Worm (Caenorhabditis elegans): Measurements from ENCODE around the gene flr-4.
A peak's percentile ranks its signal among the peaks of the same experiment; 100 is the strongest.

The flr-4 gene

ce11 chrX:15052385-15052784 lies 36.8 kb upstream of the flr-4 start, which contains the start of gene H03G16.6:
H03G16.6 (plus strand) TSS chrX:15052685.
- TF ChIP-seq efl-3 (GFP tag; optimal IDR thresholded peaks at IDR 0.05) (no peak), swsn-7 (tag; optimal IDR thresholded peaks at IDR 0.05) (no peak), egl-13 (tag; optimal IDR thresholded peaks at IDR 0.05) (no peak), C04F5.9 (tag; optimal IDR thresholded peaks at IDR 0.05) (no peak), mdl-1 (tag; optimal IDR thresholded peaks at IDR 0.05) (no peak), xbp-1 (tag; optimal IDR thresholded peaks at IDR 0.05) (no peak), unc-86 (tag; optimal IDR thresholded peaks at IDR 0.05) (no peak), hlh-17 (GFP tag; optimal IDR thresholded peaks at IDR 0.05; ENCODE audit: borderline replicate concordance) (no peak), grh-1 (GFP tag; IDR thresholded peaks at IDR 0.05) (no peak), mep-1 (tag; optimal IDR thresholded peaks at IDR 0.05) (no peak), ets-5 (GFP tag; IDR thresholded peaks at IDR 0.05) (no peak), lsy-2 (tag; optimal IDR thresholded peaks at IDR 0.05) (no peak), ceh-63 (GFP tag; optimal IDR thresholded peaks at IDR 0.05) (no peak), pax-3 (tag; optimal IDR thresholded peaks at IDR 0.05) (no peak), egl-27 (tag; optimal IDR thresholded peaks at IDR 0.05) (no peak), nhr-237 (tag; optimal IDR thresholded peaks at IDR 0.05) (no peak), lin-35 (GFP tag; optimal IDR thresholded peaks at IDR 0.05) (no peak), sptf-1 (tag; optimal IDR thresholded peaks at IDR 0.05) (no peak), fkh-4 (tag; optimal IDR thresholded peaks at IDR 0.05; ENCODE audit: borderline replicate concordance) (no peak)

- TF ChIP-seq efl-1 (optimal IDR thresholded peaks at IDR 0.05) (no peak), efl-1 (GFP tag; optimal IDR thresholded peaks at IDR 0.05 in 1 of 2) (peak in 1 of 2 experiments; percentile 67), elt-2 (tag; optimal IDR thresholded peaks at IDR 0.05) (no peak), jun-1 (tag; optimal IDR thresholded peaks at IDR 0.05) (no peak), lin-35 (GFP tag; optimal IDR thresholded peaks at IDR 0.05) (no peak), rnt-1 (tag; optimal IDR thresholded peaks at IDR 0.05) (no peak), nhr-85 (tag) (no peak), snu-23 (GFP tag; optimal IDR thresholded peaks at IDR 0.05) (no peak)
Measured at ce11 chrX:15053223-15053933, 35.8 kb upstream of the flr-4 start, which contains the start of gene H03G16.1. H03G16.1 (plus strand) TSS chrX:15053883.

- TF ChIP-seq vab-15 (tag; optimal IDR thresholded peaks at IDR 0.05) (no peak), fkh-8 (tag; optimal IDR thresholded peaks at IDR 0.05) (no peak), lin-13 (GFP tag; optimal IDR thresholded peaks at IDR 0.05) (no peak)
Measured at ce11 chrX:15055914-15056313, 33.3 kb upstream of the flr-4 start, which contains the start of gene H03G16.7. H03G16.7 (minus strand) TSS chrX:15056014.

- no peak for TF ChIP-seq fkh-4 (tag; optimal IDR thresholded peaks at IDR 0.05; ENCODE audit: borderline replicate concordance)
- no peak for TF ChIP-seq ets-5 (GFP tag; IDR thresholded peaks at IDR 0.05)
- no peak for TF ChIP-seq aly-2 (tag; optimal IDR thresholded peaks at IDR 0.05)
- TF ChIP-seq snu-23 (GFP tag; optimal IDR thresholded peaks at IDR 0.05): no peak
- no peak for TF ChIP-seq egl-27 (tag; optimal IDR thresholded peaks at IDR 0.05)
- no peak for TF ChIP-seq isw-1 (GFP tag; IDR thresholded peaks at IDR 0.05)
- TF ChIP-seq ztf-11 (tag; optimal IDR thresholded peaks at IDR 0.05): no peak
- TF ChIP-seq dsc-1 (tag; optimal IDR thresholded peaks at IDR 0.05): no peak
Measured at ce11 chrX:15056737-15057136, 32.5 kb upstream of the flr-4 start, which contains the start of gene H03G16.5. H03G16.5 (minus strand) TSS chrX:15056837.

- TF ChIP-seq pqm-1 (tag; optimal IDR thresholded peaks at IDR 0.05) (no peak), mep-1 (tag; optimal IDR thresholded peaks at IDR 0.05) (no peak), nhr-20 (tag; optimal IDR thresholded peaks at IDR 0.05) (no peak), hlh-17 (GFP tag; optimal IDR thresholded peaks at IDR 0.05; ENCODE audit: borderline replicate concordance) (no peak), hlh-4 (tag; optimal IDR thresholded peaks at IDR 0.05) (no peak), lsy-2 (tag; optimal IDR thresholded peaks at IDR 0.05) (no peak), Y116A8C.19 (tag; optimal IDR thresholded peaks at IDR 0.05; ENCODE audit: borderline replicate concordance) (no peak), rnt-1 (tag; optimal IDR thresholded peaks at IDR 0.05) (no peak), egl-27 (tag; optimal IDR thresholded peaks at IDR 0.05) (no peak), fkh-4 (tag; optimal IDR thresholded peaks at IDR 0.05; ENCODE audit: borderline replicate concordance) (no peak), nhr-90 (tag; optimal IDR thresholded peaks at IDR 0.05; ENCODE audit: poor library complexity) (no peak), ztf-11 (tag; optimal IDR thresholded peaks at IDR 0.05) (no peak), nhr-237 (tag; optimal IDR thresholded peaks at IDR 0.05) (no peak), lin-35 (GFP tag; optimal IDR thresholded peaks at IDR 0.05) (no peak), nhr-12 (tag; optimal IDR thresholded peaks at IDR 0.05) (no peak), irx-1 (tag; optimal IDR thresholded peaks at IDR 0.05) (no peak)
Measured at ce11 chrX:15057900-15058299, 31.3 kb upstream of the flr-4 start.

Measured in whole organism, L1 larva.